Fruit fly (Drosophila melanogaster) whole organism: ENCODE measurements around the gene CG42713.

Source experiments
- CG8478 ChIP-seq: fragments of >200 bp; optimal IDR thresholded peaks from 2 replicates; lab custom pipeline; 2018; ENCODE audit warnings: inconsistent platforms
- Dll ChIP-seq: fragments of >200 bp; optimal IDR thresholded peaks from 2 replicates; lab custom pipeline; 2017
- EcR ChIP-seq, 2 experiments: fragments of >200 bp; optimal IDR thresholded peaks; 2 replicates each; lab custom pipeline; 2017; ENCODE audit warnings: missing biosample characterization in 2 of 2, missing genetic modification characterization in 2 of 2, missing genetic modification reagents in 2 of 2

- TF ChIP-seq EcR (GFP tag; optimal IDR thresholded peaks at IDR 0.05; lab: Kevin White, UChicago) (no peak), CG8478 (no peak), Dll (lab: Kevin White, UChicago) (no peak)
Measured at dm6 chr2L:8843593-8843992, 47.6 kb upstream of the CG42713 start.
